Worm (Caenorhabditis elegans) whole organism, L4 larva: ENCODE measurements around the gene oac-54.

Experiments
- D1046.2 ChIP-seq: fragments of 200-800 bp; sonication (Bioruptor generic); IDR thresholded peaks from 2 replicates; pipeline ENCODE4 v1.3.6; 2022; ENCODE audit warnings: missing genetic modification characterization, missing compliant biosample characterization
- F10B5.3 ChIP-seq: sonication (generic microtip); optimal IDR thresholded peaks from 2 replicates; lab custom pipeline; 2016; ENCODE audit warnings: mild to moderate bottlenecking, missing genetic modification characterization, missing compliant biosample characterization
- F26F4.8 ChIP-seq: fragments of 200-800 bp; sonication (Bioruptor generic); conservative IDR thresholded peaks from 2 replicates; pipeline ENCODE4 v1.3.6; 2022; ENCODE audit warnings: missing genetic modification characterization, missing compliant biosample characterization
- R02D3.7 ChIP-seq: fragments of 150-350 bp; sonication (generic microtip); optimal IDR thresholded peaks from 3 replicates; lab custom pipeline; 2014; ENCODE audit warnings: missing biosample characterization, missing genetic modification characterization
- T20F7.1 ChIP-seq: fragments of 200-800 bp; sonication (Bioruptor generic); optimal IDR thresholded peaks from 2 replicates; lab custom pipeline; 2018; ENCODE audit warnings: mild to moderate bottlenecking, missing genetic modification characterization, missing compliant biosample characterization
- Y105C5A.15 ChIP-seq: fragments of 200-800 bp; sonication (Bioruptor generic); IDR thresholded peaks from 2 replicates; pipeline ENCODE4 v1.3.6; 2022; ENCODE audit warnings: missing genetic modification characterization, missing compliant biosample characterization
- Y48G9A.11 ChIP-seq: fragments of 200-800 bp; sonication (Bioruptor generic); IDR thresholded peaks from 2 replicates; pipeline ENCODE4 v1.3.6; 2022; ENCODE audit warnings: missing genetic modification reagents, missing genetic modification characterization, missing compliant biosample characterization
- Y75B8A.6 ChIP-seq: fragments of 200-800 bp; sonication (Bioruptor generic); IDR thresholded peaks from 2 replicates; pipeline ENCODE4 v1.3.6; 2022; ENCODE audit warnings: missing genetic modification reagents, missing genetic modification characterization, missing compliant biosample characterization
- ZK546.5 ChIP-seq, 2 experiments: sonication (generic microtip); optimal IDR thresholded peaks; 2 replicates each; lab custom pipeline; 2017; ENCODE audit warnings: missing biosample characterization in 2 of 2, missing genetic modification characterization in 2 of 2
- aly-2 ChIP-seq: sonication (generic microtip); optimal IDR thresholded peaks from 2 replicates; lab custom pipeline; 2018; ENCODE audit warnings: missing biosample characterization, missing genetic modification characterization
- ama-1 ChIP-seq: fragments of 150-350 bp; optimal IDR thresholded peaks from 2 replicates; lab custom pipeline; 2014; ENCODE audit warnings: inconsistent platforms, mixed read lengths
- arid-1 ChIP-seq: fragments of 200-800 bp; sonication (Bioruptor generic); conservative IDR thresholded peaks from 2 replicates; pipeline ENCODE4 v1.3.6; 2022; ENCODE audit warnings: missing genetic modification reagents, missing genetic modification characterization, missing compliant biosample characterization
- ceh-32 ChIP-seq: sonication (generic microtip); optimal IDR thresholded peaks from 2 replicates; lab custom pipeline; 2016; ENCODE audit warnings: mild to moderate bottlenecking, missing genetic modification characterization, missing compliant biosample characterization; ENCODE audit not compliant: poor library complexity
- ceh-82 ChIP-seq: sonication (generic microtip); optimal IDR thresholded peaks from 2 replicates; lab custom pipeline; 2017; ENCODE audit warnings: missing biosample characterization, missing genetic modification characterization
- daf-12 ChIP-seq: fragments of 150-350 bp; optimal IDR thresholded peaks from 2 replicates; lab custom pipeline; 2014; ENCODE audit warnings: missing biosample characterization, missing genetic modification reagents, missing genetic modification characterization
- daf-16 ChIP-seq, 3 experiments: sonication (generic microtip); optimal IDR thresholded peaks; 2 replicates each; lab custom pipeline; 2016 to 2017; ENCODE audit warnings: missing genetic modification characterization in 3 of 3, missing genetic modification reagents in 3 of 3, mild to moderate bottlenecking in 2 of 3, missing compliant biosample characterization in 2 of 3, missing biosample characterization in 1 of 3, moderate library complexity in 1 of 3
- dmd-6 ChIP-seq: fragments of 200-800 bp; sonication (Bioruptor generic); IDR thresholded peaks from 2 replicates; pipeline ENCODE4 v1.3.6; 2022; ENCODE audit warnings: missing genetic modification reagents, missing genetic modification characterization, missing compliant biosample characterization
- dmd-8 ChIP-seq: fragments of 200-800 bp; sonication (Bioruptor generic); IDR thresholded peaks from 2 replicates; pipeline ENCODE4 v1.3.6; 2022; ENCODE audit warnings: missing genetic modification characterization, missing compliant biosample characterization
- dpl-1 ChIP-seq: fragments of 150-350 bp; optimal IDR thresholded peaks from 2 replicates; lab custom pipeline; 2014; ENCODE audit warnings: missing biosample characterization, missing genetic modification reagents, missing genetic modification characterization
- fkh-10 ChIP-seq: fragments of 150-350 bp; optimal IDR thresholded peaks from 2 replicates; lab custom pipeline; 2014; ENCODE audit warnings: missing biosample characterization, missing genetic modification reagents, missing genetic modification characterization
- gei-8 ChIP-seq: fragments of 200-800 bp; sonication (Bioruptor generic); optimal IDR thresholded peaks from 2 replicates; lab custom pipeline; 2018; ENCODE audit warnings: mild to moderate bottlenecking, missing genetic modification characterization, missing compliant biosample characterization
- hif-1 ChIP-seq, 2 experiments: sonication (generic microtip); optimal IDR thresholded peaks; 2 replicates each; lab custom pipeline; 2016 to 2017; ENCODE audit warnings: missing compliant biosample characterization in 2 of 2, missing genetic modification characterization in 2 of 2, missing genetic modification reagents in 2 of 2, missing genotype in 2 of 2, mild to moderate bottlenecking in 1 of 2
- hlh-11 ChIP-seq: fragments of 200-800 bp; sonication (Bioruptor generic); optimal IDR thresholded peaks from 2 replicates; lab custom pipeline; 2018; ENCODE audit warnings: mild to moderate bottlenecking, missing genetic modification characterization, missing compliant biosample characterization
- hlh-30 ChIP-seq: sonication (generic microtip); optimal IDR thresholded peaks from 2 replicates; lab custom pipeline; 2017; ENCODE audit warnings: antibody characterized with exemption, mild to moderate bottlenecking, missing genetic modification characterization, missing compliant biosample characterization; ENCODE audit not compliant: insufficient read depth
- lim-7 ChIP-seq: fragments of 200-800 bp; sonication (Bioruptor generic); IDR thresholded peaks from 2 replicates; pipeline ENCODE4 v1.3.6; 2022; ENCODE audit warnings: missing genetic modification characterization, missing compliant biosample characterization
- lin-1 ChIP-seq: fragments of 200-800 bp; sonication (Bioruptor generic); IDR thresholded peaks from 2 replicates; pipeline ENCODE4 v1.3.6; 2022; ENCODE audit warnings: missing genetic modification reagents, missing genetic modification characterization, missing compliant biosample characterization
- lin-13 ChIP-seq: fragments of 150-350 bp; optimal IDR thresholded peaks from 2 replicates; lab custom pipeline; 2014; ENCODE audit warnings: missing biosample characterization, missing genetic modification reagents, missing genetic modification characterization
- lin-15B ChIP-seq: fragments of 150-350 bp; sonication (generic microtip); optimal IDR thresholded peaks from 3 replicates; lab custom pipeline; 2014; ENCODE audit warnings: missing biosample characterization, missing genetic modification characterization
- lin-38 ChIP-seq: fragments of 200-800 bp; sonication (Bioruptor generic); IDR thresholded peaks from 2 replicates; pipeline ENCODE4 v1.3.6; 2022; ENCODE audit warnings: missing genetic modification reagents, missing genetic modification characterization, missing compliant biosample characterization
- lin-39 ChIP-seq: fragments of 150-350 bp; optimal IDR thresholded peaks from 2 replicates; lab custom pipeline; 2014; ENCODE audit warnings: missing biosample characterization, missing genetic modification reagents, missing genetic modification characterization
- madf-5 ChIP-seq, 2 experiments: fragments of 200-800 bp; sonication (Bioruptor generic); IDR thresholded peaks; 2 replicates each; pipeline ENCODE4 v1.3.6; 2022; ENCODE audit warnings: missing compliant biosample characterization in 2 of 2, missing genetic modification characterization in 2 of 2
- mes-2 ChIP-seq: sonication (generic microtip); optimal IDR thresholded peaks from 2 replicates; lab custom pipeline; 2016; ENCODE audit warnings: missing genotype, mild to moderate bottlenecking, missing genetic modification characterization, missing compliant biosample characterization; ENCODE audit not compliant: poor library complexity, severe bottlenecking
- mxl-3 ChIP-seq: fragments of 200-800 bp; sonication (Bioruptor generic); optimal IDR thresholded peaks from 2 replicates; lab custom pipeline; 2018; ENCODE audit warnings: mild to moderate bottlenecking, missing genetic modification characterization, missing compliant biosample characterization
- nhr-10 ChIP-seq: fragments of 150-350 bp; optimal IDR thresholded peaks from 2 replicates; lab custom pipeline; 2014; ENCODE audit warnings: missing biosample characterization, missing genetic modification characterization
- nhr-11 ChIP-seq: fragments of 150-350 bp; optimal IDR thresholded peaks from 2 replicates; lab custom pipeline; 2014; ENCODE audit warnings: missing biosample characterization, missing genetic modification characterization
- nhr-25 ChIP-seq: sonication (generic microtip); optimal IDR thresholded peaks from 2 replicates; lab custom pipeline; 2017; ENCODE audit warnings: missing genetic modification characterization, mild to moderate bottlenecking, missing compliant biosample characterization, antibody characterized with exemption, moderate library complexity, borderline replicate concordance; ENCODE audit not compliant: insufficient read depth
- nhr-28 ChIP-seq: fragments of 150-350 bp; optimal IDR thresholded peaks from 2 replicates; lab custom pipeline; 2014; ENCODE audit warnings: missing biosample characterization, missing genetic modification characterization
- nhr-42 ChIP-seq: fragments of 200-800 bp; sonication (Bioruptor generic); IDR thresholded peaks from 2 replicates; pipeline ENCODE4 v1.3.6; 2022; ENCODE audit warnings: missing genetic modification characterization, missing compliant biosample characterization
- nhr-76 ChIP-seq: fragments of 150-350 bp; optimal IDR thresholded peaks from 2 replicates; lab custom pipeline; 2014; ENCODE audit warnings: missing biosample characterization, missing genetic modification characterization
- nhr-77 ChIP-seq: fragments of 150-350 bp; optimal IDR thresholded peaks from 2 replicates; lab custom pipeline; 2014; ENCODE audit warnings: missing biosample characterization, missing genetic modification characterization
- pha-4 ChIP-seq, 2 experiments: fragments of 150-350 bp in 1 of 2; fragments of 200-800 bp in 1 of 2; sonication (Bioruptor generic) in 1 of 2; IDR thresholded peaks in 1 of 2; optimal IDR thresholded peaks in 1 of 2; 2 replicates each; pipeline versions ENCODE4 v1.3.6 to Lab custom; 2014 to 2022; ENCODE audit warnings: missing genetic modification characterization in 2 of 2, missing genetic modification reagents in 2 of 2, missing biosample characterization in 1 of 2, missing compliant biosample characterization in 1 of 2
- tag-97 ChIP-seq: fragments of 200-800 bp; sonication (Bioruptor generic); IDR thresholded peaks from 2 replicates; pipeline ENCODE4 v1.3.6; 2022; ENCODE audit warnings: missing genetic modification characterization, missing compliant biosample characterization
- tra-1 ChIP-seq: fragments of 200-800 bp; sonication (Bioruptor generic); IDR thresholded peaks from 2 replicates; pipeline ENCODE4 v1.3.6; 2022; ENCODE audit warnings: missing genetic modification reagents, missing genetic modification characterization, missing compliant biosample characterization
- unc-130 ChIP-seq: sonication (generic microtip); optimal IDR thresholded peaks from 2 replicates; lab custom pipeline; 2016; ENCODE audit warnings: missing genetic modification reagents, missing genetic modification characterization, missing compliant biosample characterization
- vab-7 ChIP-seq: fragments of 200-800 bp; sonication (Bioruptor generic); IDR thresholded peaks from 2 replicates; pipeline ENCODE4 v1.3.6; 2022; ENCODE audit warnings: missing genetic modification reagents, missing genetic modification characterization, missing compliant biosample characterization
- zfp-3 ChIP-seq: fragments of 200-800 bp; sonication (Bioruptor generic); conservative IDR thresholded peaks from 2 replicates; pipeline ENCODE4 v1.3.6; 2022; ENCODE audit warnings: missing genetic modification reagents, missing genetic modification characterization, missing compliant biosample characterization
- ztf-7 ChIP-seq: fragments of 150-350 bp; optimal IDR thresholded peaks from 2 replicates; lab custom pipeline; 2014; ENCODE audit warnings: missing biosample characterization, missing genetic modification characterization

The oac-54 gene

DNA sequence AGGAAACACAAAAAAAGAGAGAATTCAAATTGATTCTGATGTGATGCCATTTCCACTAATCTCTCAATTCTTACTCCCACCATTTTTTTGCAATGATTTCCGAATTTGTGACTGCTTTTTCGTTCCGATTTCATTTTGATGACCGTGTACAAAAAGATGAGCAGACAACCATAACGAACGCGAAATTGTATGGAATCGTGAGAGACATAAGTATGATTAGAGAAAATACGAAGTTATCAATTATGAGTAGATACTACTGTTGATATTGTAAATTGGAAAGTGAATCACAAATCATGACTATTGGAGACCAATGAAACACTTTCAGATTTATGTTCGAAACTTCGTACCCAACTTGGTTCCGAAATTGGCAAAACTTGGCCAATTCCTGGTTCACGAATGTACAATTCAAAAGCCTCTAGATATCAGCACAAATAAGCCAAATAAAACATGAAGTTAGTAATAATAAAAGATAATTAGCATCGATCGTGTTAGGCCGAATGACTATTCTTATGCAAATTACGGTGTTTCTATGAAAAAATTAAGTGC lies 46.4 kb upstream of the oac-54 start (continued):
- TF ChIP-seq ceh-82 (tag; lab: Kevin White, UChicago) = no peak
- TF ChIP-seq dpl-1 (GFP tag; lab: Kevin White, UChicago) = no peak
- TF ChIP-seq D1046.2 (GFP tag; lab: Robert Waterston, UW) = no peak
- no peak for TF ChIP-seq arid-1 (GFP tag; lab: Robert Waterston, UW)
- no peak for TF ChIP-seq tra-1 (GFP tag; lab: Robert Waterston, UW)
- TF ChIP-seq mes-2 (tag; lab: Kevin White, UChicago) = no peak
- TF ChIP-seq dmd-6 = peak; percentile 52; the same call in 1 of the 2 replicates
- no peak for TF ChIP-seq madf-5 (GFP tag; IDR thresholded peaks at IDR 0.05; lab: Robert Waterston, UW)
- TF ChIP-seq aly-2 (tag; lab: Kevin White, UChicago) = no peak
- no peak for TF ChIP-seq F26F4.8 (GFP tag; lab: Robert Waterston, UW)
- TF ChIP-seq mxl-3 (GFP tag; lab: Kevin White, UChicago) = peak; percentile 13
- no peak for TF ChIP-seq lin-15B (tag; lab: Kevin White, UChicago)
- TF ChIP-seq gei-8 (GFP tag; lab: Kevin White, UChicago) = no peak
- peak; percentile 58 for TF ChIP-seq hlh-11 (tag; lab: Kevin White, UChicago)
- no peak for TF ChIP-seq tag-97 (GFP tag; lab: Robert Waterston, UW)
- TF ChIP-seq ztf-7 = no peak
- no peak for TF ChIP-seq R02D3.7 (tag; lab: Kevin White, UChicago)
- TF ChIP-seq nhr-10 = no peak
- TF ChIP-seq Y75B8A.6 (GFP tag; lab: Robert Waterston, UW) = no peak
- TF ChIP-seq nhr-42 (GFP tag; lab: Robert Waterston, UW) = no peak
- no peak for TF ChIP-seq ama-1 (lab: Kevin White, UChicago)
- peak; percentile 89 for TF ChIP-seq nhr-28 (tag; lab: Kevin White, UChicago)
- peak; percentile 26; the same call in 1 of the 2 replicates for TF ChIP-seq lin-1
- TF ChIP-seq vab-7 = no peak
- no peak for TF ChIP-seq unc-130 (GFP tag; lab: Kevin White, UChicago)
- no peak for TF ChIP-seq daf-16 (GFP tag; optimal IDR thresholded peaks at IDR 0.05; lab: Kevin White, UChicago)
- TF ChIP-seq daf-16 (tag; optimal IDR thresholded peaks at IDR 0.05; lab: Kevin White, UChicago) = peak; percentile 34
- no peak for TF ChIP-seq nhr-76
- TF ChIP-seq hlh-30 (tag; lab: Kevin White, UChicago) = no peak
- no peak for TF ChIP-seq lin-13 (GFP tag; lab: Kevin White, UChicago)

DNA sequence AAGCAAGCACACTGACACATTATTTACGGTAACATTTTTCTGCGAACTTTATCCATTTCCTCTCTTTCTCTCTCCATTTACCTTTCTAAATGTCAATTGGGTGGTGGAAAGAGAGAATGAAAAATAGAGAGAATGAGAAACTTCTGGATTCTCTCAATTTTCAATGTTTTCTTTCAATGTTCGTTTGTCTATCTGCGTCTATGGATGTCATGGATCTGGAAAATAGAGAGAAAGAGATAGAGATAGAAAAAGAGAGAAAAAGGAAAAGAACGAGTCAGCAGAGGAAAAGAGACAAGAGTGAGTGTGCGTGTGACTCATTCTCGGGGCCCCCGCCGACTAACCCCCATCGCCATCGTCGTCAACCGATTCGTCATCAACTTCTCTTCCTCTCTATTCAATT lies 45.1 kb upstream of the oac-54 start, which contains the start of gene jun-1:
Gene jun-1, plus strand, starts transcription at position 307 of the 400 bp plus-strand sequence.
- TF ChIP-seq ceh-82 (tag; lab: Kevin White, UChicago) (no peak), lim-7 (no peak), daf-16 (GFP tag; optimal IDR thresholded peaks at IDR 0.05; lab: Kevin White, UChicago) (peak in 1 of 2 experiments; percentile 68), daf-16 (tag; optimal IDR thresholded peaks at IDR 0.05; lab: Kevin White, UChicago) (peak; percentile 23), Y105C5A.15 (GFP tag; lab: Robert Waterston, UW) (no peak), ceh-32 (tag; lab: Kevin White, UChicago) (no peak), madf-5 (GFP tag; IDR thresholded peaks at IDR 0.05; lab: Robert Waterston, UW) (no peak), pha-4 (GFP tag; IDR thresholded peaks at IDR 0.05; lab: Robert Waterston, UW) (0 out of 2 replicates have a peak, but pooled peaks have one; percentile 22), pha-4 (tag; optimal IDR thresholded peaks at IDR 0.05; lab: Kevin White, UChicago) (no peak), daf-12 (tag; lab: Kevin White, UChicago) (no peak), hif-1 (tag; optimal IDR thresholded peaks at IDR 0.05; lab: Kevin White, UChicago) (peak in 1 of 2 experiments; percentile 57), arid-1 (GFP tag; lab: Robert Waterston, UW) (no peak), ZK546.5 (tag; optimal IDR thresholded peaks at IDR 0.05; lab: Kevin White, UChicago) (no peak), mes-2 (tag; lab: Kevin White, UChicago) (peak; percentile 47), nhr-77 (tag; lab: Kevin White, UChicago) (peak; percentile 93), Y48G9A.11 (GFP tag; lab: Robert Waterston, UW) (no peak), nhr-25 (peak; percentile 45), fkh-10 (no peak), dmd-8 (GFP tag; lab: Robert Waterston, UW) (no peak), Y75B8A.6 (GFP tag; lab: Robert Waterston, UW) (no peak), lin-39 (tag; lab: Kevin White, UChicago) (no peak), nhr-11 (tag; lab: Kevin White, UChicago) (peak; percentile 94), F10B5.3 (no peak), T20F7.1 (GFP tag; lab: Kevin White, UChicago) (peak; percentile 71), lin-38 (peak; percentile 55), D1046.2 (GFP tag; lab: Robert Waterston, UW) (no peak), zfp-3 (GFP tag; lab: Robert Waterston, UW) (no peak; the same call in 1 of the 2 replicates), vab-7 (no peak)
